Worm (Caenorhabditis elegans) whole organism, L4/young adult: ENCODE data around the gene Y48A5A.3.

ENCODE experiments used
- W03F9.2 ChIP-seq: fragments of 150-350 bp; optimal IDR thresholded peaks from 2 replicates; lab custom pipeline; 2014; ENCODE audit warnings: missing biosample characterization, missing genetic modification characterization
- dao-5 ChIP-seq: sonication (generic microtip); optimal IDR thresholded peaks from 2 replicates; lab custom pipeline; 2016; ENCODE audit warnings: missing genotype, missing genetic modification characterization, moderate library complexity, missing compliant biosample characterization
- him-1 ChIP-seq: sonication (generic microtip); optimal IDR thresholded peaks from 2 replicates; lab custom pipeline; 2016; ENCODE audit warnings: missing genotype, missing genetic modification reagents, missing genetic modification characterization, missing compliant biosample characterization

ce11 chrIV:1970158-1970557, 621 bp downstream of the Y48A5A.3 start:
- TF ChIP-seq him-1 (tag; lab: Kevin White, UChicago): no peak
- no peak for TF ChIP-seq W03F9.2 (tag; lab: Kevin White, UChicago)
- TF ChIP-seq dao-5: no peak
